Fruit fly (Drosophila melanogaster): Measurements from ENCODE around the gene CG34124.

The CG34124 gene

DNA sequence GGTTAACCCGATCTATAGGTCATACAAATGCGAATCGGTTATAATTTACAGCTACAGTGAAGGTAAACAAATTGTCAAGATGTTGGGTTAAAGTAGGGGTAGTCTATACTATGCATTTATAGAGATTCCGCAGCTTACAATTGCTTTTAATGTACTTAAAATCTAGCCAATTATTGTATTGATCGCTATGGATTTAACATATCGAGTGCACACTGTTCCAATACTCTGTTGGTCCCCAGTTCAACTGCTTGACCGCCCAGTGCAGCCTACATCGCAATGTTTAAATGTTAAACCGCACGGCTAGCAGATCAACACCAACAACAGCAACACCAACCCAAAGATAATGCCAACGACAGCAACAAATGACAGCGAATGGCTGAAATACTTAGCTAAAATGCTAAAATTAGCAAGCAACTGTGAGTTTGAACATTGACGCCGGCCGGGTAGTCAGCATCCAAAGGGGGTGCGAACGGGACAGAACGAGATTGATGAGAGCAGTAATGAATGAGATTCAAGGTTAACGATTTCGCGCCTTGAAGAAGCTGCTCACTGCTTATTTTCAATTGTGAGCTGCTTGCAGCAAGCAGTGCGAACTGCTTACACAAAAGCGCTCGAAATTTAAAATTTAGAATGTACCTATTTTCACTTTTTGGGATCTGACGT, 42.8 kb downstream of the CG34124 start (continued):
- TF ChIP-seq sob (GFP tag; IDR thresholded peaks at IDR 0.05) (0 out of 2 replicates have a peak, but pooled peaks have one; percentile 9), chm (GFP tag; IDR thresholded peaks at IDR 0.05) (peak; percentile 28; the same call in 1 of the 2 replicates), z (GFP tag; IDR thresholded peaks at IDR 0.05) (no peak), dan (GFP tag; IDR thresholded peaks at IDR 0.05) (peak; percentile 66), Mad (GFP tag; optimal IDR thresholded peaks at IDR 0.05) (no peak), Xrp1 (GFP tag; IDR thresholded peaks at IDR 0.05) (peak; percentile 55), Optix (GFP tag; IDR thresholded peaks at IDR 0.05) (peak; percentile 23; the same call in 2 of the 3 replicates), HLH3B (GFP tag; IDR thresholded peaks at IDR 0.05) (no peak), H2.0 (GFP tag; IDR thresholded peaks at IDR 0.05) (peak; percentile 65; the same call in 1 of the 2 replicates), pan (optimal IDR thresholded peaks at IDR 0.05) (no peak), pan (GFP tag; optimal IDR thresholded peaks at IDR 0.05 in 1 of 2, IDR thresholded peaks at IDR 0.05 in 1 of 2) (peak in 1 of 2 experiments; percentile 65), gsb (GFP tag; IDR thresholded peaks at IDR 0.05) (no peak; the same call in 1 of the 2 replicates), CG9797 (GFP tag; optimal IDR thresholded peaks at IDR 0.05) (no peak), gce (GFP tag; IDR thresholded peaks at IDR 0.05) (peak; percentile 12; the same call in 1 of the 3 replicates), CG6175 (GFP tag; IDR thresholded peaks at IDR 0.05) (no peak; the same call in 2 of the 3 replicates), al (GFP tag; IDR thresholded peaks at IDR 0.05) (0 out of 2 replicates have a peak, but pooled peaks have one; percentile 25), tna (GFP tag; IDR thresholded peaks at IDR 0.05; ENCODE audit: partially characterized antibody) (peak; percentile 19; the same call in 1 of the 2 replicates), CG8359 (GFP tag; optimal IDR thresholded peaks at IDR 0.05; ENCODE audit: borderline replicate concordance) (no peak), dmrt11E (tag; optimal IDR thresholded peaks at IDR 0.05) (no peak), Aef1 (GFP tag; IDR thresholded peaks at IDR 0.05) (peak; percentile 28), CTCF (GFP tag; optimal IDR thresholded peaks at IDR 0.05) (peak; percentile 33), CG32532 (GFP tag; IDR thresholded peaks at IDR 0.05) (peak; percentile 50), CG17328 (GFP tag; IDR thresholded peaks at IDR 0.05) (peak; percentile 64), peb (GFP tag; IDR thresholded peaks at IDR 0.05) (no peak), CG8765 (GFP tag; IDR thresholded peaks at IDR 0.05) (peak; percentile 52; the same call in 1 of the 2 replicates), Sin3A (optimal IDR thresholded peaks at IDR 0.05) (peak; percentile 4), Doc2 (GFP tag; IDR thresholded peaks at IDR 0.05) (0 out of 2 replicates have a peak, but pooled peaks have one; percentile 4), gsb-n (tag; optimal IDR thresholded peaks at IDR 0.05) (no peak), dpn (GFP tag; optimal IDR thresholded peaks at IDR 0.05) (peak in 1 of 2 experiments; percentile 4), ase (GFP tag; IDR thresholded peaks at IDR 0.05) (peak; percentile 44; the same call in 2 of the 3 replicates), Blimp-1 (GFP tag; optimal IDR thresholded peaks at IDR 0.05) (peak; percentile 48), Gsc (GFP tag; IDR thresholded peaks at IDR 0.05) (peak; percentile 38; the same call in 1 of the 2 replicates), sim (GFP tag; IDR thresholded peaks at IDR 0.05) (no peak), CG12236 (GFP tag; optimal IDR thresholded peaks at IDR 0.05) (no peak), unc-4 (GFP tag; IDR thresholded peaks at IDR 0.05; ENCODE audit: partially characterized antibody) (0 out of 2 replicates have a peak, but pooled peaks have one; percentile 36), zfh2 (GFP tag; optimal IDR thresholded peaks at IDR 0.05) (no peak), CG2199 (GFP tag; IDR thresholded peaks at IDR 0.05) (peak; percentile 93), CG6654 (GFP tag; optimal IDR thresholded peaks at IDR 0.05) (peak; percentile 86), CG1603 (tag; optimal IDR thresholded peaks at IDR 0.05) (peak; percentile 84), Chrac-16 (GFP tag; optimal IDR thresholded peaks at IDR 0.05) (no peak), Opbp (GFP tag; IDR thresholded peaks at IDR 0.05; ENCODE audit: partially characterized antibody) (peak; percentile 67; the same call in 2 of the 3 replicates), CG11695 (GFP tag; IDR thresholded peaks at IDR 0.05) (peak; percentile 6; the same call in 1 of the 3 replicates), CG2712 (tag; optimal IDR thresholded peaks at IDR 0.05) (no peak), Bgb (GFP tag; IDR thresholded peaks at IDR 0.05; ENCODE audit: partially characterized antibody) (peak; percentile 69), Nf-YC (tag; optimal IDR thresholded peaks at IDR 0.05) (peak; percentile 20), CG14014 (GFP tag; IDR thresholded peaks at IDR 0.05) (peak; percentile 52), CG8281 (tag; optimal IDR thresholded peaks at IDR 0.05) (peak; percentile 58), Trl (optimal IDR thresholded peaks at IDR 0.05) (peak in 1 of 2 experiments; percentile 29), Trl (GFP tag; optimal IDR thresholded peaks at IDR 0.05) (peak; percentile 41), abd-A (tag; optimal IDR thresholded peaks at IDR 0.05) (peak; percentile 91), C15 (GFP tag; IDR thresholded peaks at IDR 0.05) (no peak)

All from whole organism, embryonic.